Worm (Caenorhabditis elegans): ENCODE measurements around the gene T19A5.3.

Gene T19A5.3

DNA sequence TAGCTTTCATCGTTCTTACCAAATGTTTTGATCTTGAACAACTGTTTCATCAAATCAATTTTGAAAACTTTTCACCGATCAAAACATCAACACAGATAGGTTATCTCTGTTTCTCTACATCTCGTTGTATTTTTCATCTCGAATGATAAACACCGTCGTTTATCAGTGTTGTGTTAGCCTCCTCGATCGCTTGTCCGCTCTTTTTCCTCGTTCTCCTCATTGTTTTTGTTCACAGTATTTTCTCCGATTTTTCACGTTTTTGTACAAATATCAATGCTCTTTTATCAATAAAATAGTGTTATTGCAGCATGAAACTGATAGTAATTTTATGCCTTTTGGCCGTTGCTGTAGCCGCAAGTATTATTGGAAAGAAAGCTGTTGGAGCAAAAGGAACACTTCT is 21.1 kb downstream of the T19A5.3 start, which contains the start of gene ttr-47:
TSS of gene ttr-47 (plus strand) at position 308 of the 400 bp plus-strand sequence.
- TF ChIP-seq elt-2 (tag; optimal IDR thresholded peaks at IDR 0.05): peak; percentile 47
- TF ChIP-seq unc-86 (tag; optimal IDR thresholded peaks at IDR 0.05): no peak
- TF ChIP-seq unc-55 (GFP tag; optimal IDR thresholded peaks at IDR 0.05): peak; percentile 33
- no peak for TF ChIP-seq hlh-8 (tag; optimal IDR thresholded peaks at IDR 0.05)

DNA sequence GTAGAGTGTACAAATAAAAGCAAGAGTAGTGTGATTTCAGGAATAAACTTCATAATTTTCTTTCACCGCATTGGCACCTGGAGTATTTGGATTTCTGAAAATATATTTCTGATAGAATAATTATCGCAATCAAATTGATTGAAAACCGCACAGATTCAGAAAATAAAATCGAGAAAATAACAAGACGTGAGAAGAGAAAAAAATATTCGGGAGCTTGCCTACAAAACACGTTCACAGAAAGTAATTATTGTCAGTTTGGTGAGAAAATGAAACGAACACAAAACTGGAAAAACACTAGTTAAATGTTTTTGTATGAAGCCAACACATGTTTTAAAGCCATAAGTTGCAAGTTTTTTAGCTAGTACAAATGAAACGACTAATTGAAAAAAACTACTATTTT is 29.9 kb downstream of the T19A5.3 start, which contains the start of gene mod-1:
TSS of gene mod-1 (minus strand) at position 101 of the 400 bp plus-strand sequence.
- TF ChIP-seq pha-2 (tag; optimal IDR thresholded peaks at IDR 0.05) (no peak), ceh-6 (GFP tag; optimal IDR thresholded peaks at IDR 0.05) (no peak), dmd-4 (tag; optimal IDR thresholded peaks at IDR 0.05; ENCODE audit: borderline replicate concordance) (no peak), fax-1 (tag; optimal IDR thresholded peaks at IDR 0.05) (no peak), ceh-14 (tag; optimal IDR thresholded peaks at IDR 0.05) (no peak), ceh-2 (tag; optimal IDR thresholded peaks at IDR 0.05) (no peak), hlh-30 (tag; optimal IDR thresholded peaks at IDR 0.05; ENCODE audit: insufficient read depth) (no peak), ceh-18 (tag; optimal IDR thresholded peaks at IDR 0.05) (no peak), C38D4.7 (GFP tag; optimal IDR thresholded peaks at IDR 0.05) (no peak), ama-1 (optimal IDR thresholded peaks at IDR 0.05) (no peak), ceh-22 (tag; optimal IDR thresholded peaks at IDR 0.05) (no peak), ceh-9 (tag; optimal IDR thresholded peaks at IDR 0.05) (no peak), dve-1 (tag; optimal IDR thresholded peaks at IDR 0.05) (no peak)

- TF ChIP-seq lim-6 (tag; optimal IDR thresholded peaks at IDR 0.05) (no peak), hlh-15 (tag; optimal IDR thresholded peaks at IDR 0.05) (no peak), sox-2 (GFP tag; IDR thresholded peaks at IDR 0.05) (no peak), K09A11.1 (tag; optimal IDR thresholded peaks at IDR 0.05; ENCODE audit: insufficient read depth) (no peak), lin-11 (tag; optimal IDR thresholded peaks at IDR 0.05) (no peak)
Observed at ce11 chrV:8906896-8907295, 37.0 kb downstream of the T19A5.3 start, which contains the start of gene frpr-11. Gene frpr-11, plus strand, starts transcription at chrV:8907196.

DNA sequence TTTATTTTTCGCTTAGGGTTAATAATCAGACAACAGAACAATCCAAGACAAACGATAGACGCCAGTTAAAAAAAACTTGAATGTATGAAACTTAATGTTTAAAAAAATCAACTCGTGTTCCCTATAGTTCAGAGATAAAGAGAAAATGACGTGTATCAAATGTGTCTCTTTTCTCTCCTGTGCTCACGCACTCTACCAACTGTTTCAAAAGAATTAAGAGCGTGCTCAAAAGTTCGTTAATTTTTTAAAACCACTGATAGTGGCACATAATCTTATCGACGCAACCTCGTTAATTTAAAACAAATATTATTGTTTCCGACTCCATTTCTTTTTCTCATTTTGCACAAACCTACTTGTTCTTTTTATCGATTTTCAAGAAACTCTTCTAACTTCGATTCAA is 38.2 kb downstream of the T19A5.3 start:
- no peak for TF ChIP-seq zip-5 (tag; optimal IDR thresholded peaks at IDR 0.05)
- TF ChIP-seq Y22D7AL.16 (tag; optimal IDR thresholded peaks at IDR 0.05): no peak
- TF ChIP-seq tbx-2 (tag; optimal IDR thresholded peaks at IDR 0.05): no peak
- no peak for TF ChIP-seq dmd-4 (tag; optimal IDR thresholded peaks at IDR 0.05; ENCODE audit: borderline replicate concordance)
- TF ChIP-seq ceh-6 (GFP tag; optimal IDR thresholded peaks at IDR 0.05): no peak
- no peak for TF ChIP-seq unc-42 (tag; optimal IDR thresholded peaks at IDR 0.05)
- TF ChIP-seq tbx-7 (tag; optimal IDR thresholded peaks at IDR 0.05): no peak
- no peak for TF ChIP-seq rnt-1 (tag; optimal IDR thresholded peaks at IDR 0.05)
- TF ChIP-seq elt-2 (tag; optimal IDR thresholded peaks at IDR 0.05): no peak

DNA sequence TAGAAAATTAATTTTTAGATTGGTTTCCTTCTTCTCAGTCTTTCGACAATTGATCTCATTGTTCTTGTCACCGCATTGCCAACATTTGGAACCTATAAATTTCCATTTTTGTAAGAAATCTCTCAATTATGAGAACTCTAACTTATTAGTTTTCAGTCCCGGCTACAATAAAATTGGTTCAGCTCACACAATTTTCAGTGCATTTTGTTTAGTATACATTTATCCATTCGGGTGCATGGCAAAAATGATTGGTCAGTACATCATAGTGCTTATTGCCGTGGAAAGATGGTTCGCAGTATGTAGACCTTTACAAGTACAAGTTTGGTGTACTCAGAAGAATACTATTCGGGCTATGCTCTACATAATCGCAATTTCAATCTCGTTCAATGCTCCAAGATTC is 39.9 kb downstream of the T19A5.3 start:
- TF ChIP-seq sox-4 (tag; optimal IDR thresholded peaks at IDR 0.05): no peak
- no peak for TF ChIP-seq ceh-34 (tag; optimal IDR thresholded peaks at IDR 0.05)
- TF ChIP-seq elt-2 (tag; optimal IDR thresholded peaks at IDR 0.05): no peak
- no peak for TF ChIP-seq K09A11.1 (tag; optimal IDR thresholded peaks at IDR 0.05; ENCODE audit: insufficient read depth)
- no peak for TF ChIP-seq odd-2 (tag; optimal IDR thresholded peaks at IDR 0.05)
- TF ChIP-seq fkh-6 (tag; optimal IDR thresholded peaks at IDR 0.05): no peak
- TF ChIP-seq ama-1 (optimal IDR thresholded peaks at IDR 0.05): no peak
- no peak for TF ChIP-seq ets-4 (tag; optimal IDR thresholded peaks at IDR 0.05)
- TF ChIP-seq ceh-18 (tag; optimal IDR thresholded peaks at IDR 0.05): no peak
- TF ChIP-seq sox-2 (GFP tag; IDR thresholded peaks at IDR 0.05): no peak
- no peak for TF ChIP-seq pax-1 (tag; optimal IDR thresholded peaks at IDR 0.05)
- TF ChIP-seq lim-6 (tag; optimal IDR thresholded peaks at IDR 0.05): no peak
- TF ChIP-seq nfya-1 (tag; optimal IDR thresholded peaks at IDR 0.05): no peak
- TF ChIP-seq T23F11.4 (GFP tag; optimal IDR thresholded peaks at IDR 0.05): no peak
- TF ChIP-seq zip-5 (tag; optimal IDR thresholded peaks at IDR 0.05): no peak
- TF ChIP-seq ahr-1 (tag; optimal IDR thresholded peaks at IDR 0.05): no peak
- TF ChIP-seq unc-3 (GFP tag; conservative IDR thresholded peaks at IDR 0.05): no peak
- no peak for TF ChIP-seq unc-3 (tag; optimal IDR thresholded peaks at IDR 0.05)
